Fruit fly (Drosophila melanogaster): ENCODE data around the gene AOX2.

- no peak for TF ChIP-seq Clk (GFP tag; optimal IDR thresholded peaks at IDR 0.05)
- TF ChIP-seq tj (GFP tag; optimal IDR thresholded peaks at IDR 0.05): no peak
- TF ChIP-seq CG33017 (tag; optimal IDR thresholded peaks at IDR 0.05): no peak
- TF ChIP-seq cnc (optimal IDR thresholded peaks at IDR 0.05): no peak
- no peak for TF ChIP-seq Crg-1 (GFP tag; optimal IDR thresholded peaks at IDR 0.05)
- TF ChIP-seq CG7045 (GFP tag; optimal IDR thresholded peaks at IDR 0.05): no peak
These were observed 1.3 kb downstream of the AOX2 start for dm6 chr3R:15540932-15541331.
